Worm (Caenorhabditis elegans) whole organism, L2 larva: Measurements from ENCODE around the gene srh-99.

Experiments
- C34F6.9 ChIP-seq: fragments of 150-350 bp; optimal IDR thresholded peaks from 2 replicates; lab custom pipeline; 2014; ENCODE audit warnings: missing biosample characterization, missing genetic modification characterization
- R02D3.7 ChIP-seq: fragments of 150-350 bp; optimal IDR thresholded peaks from 2 replicates; lab custom pipeline; 2014; ENCODE audit warnings: missing biosample characterization, missing genetic modification characterization
- Y55F3AM.14 ChIP-seq: fragments of 200-800 bp; sonication (Bioruptor generic); optimal IDR thresholded peaks from 2 replicates; lab custom pipeline; 2018; ENCODE audit warnings: mild to moderate bottlenecking, missing genetic modification characterization, missing compliant biosample characterization
- ZK546.5 ChIP-seq: sonication (generic microtip); optimal IDR thresholded peaks from 2 replicates; lab custom pipeline; 2017; ENCODE audit warnings: missing biosample characterization, missing genetic modification characterization
- alr-1 ChIP-seq: fragments of 150-350 bp; optimal IDR thresholded peaks from 2 replicates; lab custom pipeline; 2014; ENCODE audit warnings: missing biosample characterization, missing genetic modification characterization
- ama-1 ChIP-seq: fragments of 150-350 bp; optimal IDR thresholded peaks from 2 replicates; lab custom pipeline; 2018; ENCODE audit warnings: inconsistent platforms
- blmp-1 ChIP-seq: sonication (generic microtip); optimal IDR thresholded peaks from 2 replicates; lab custom pipeline; 2017; ENCODE audit warnings: missing genetic modification characterization, mild to moderate bottlenecking, missing compliant biosample characterization, antibody characterized with exemption, moderate library complexity; ENCODE audit not compliant: insufficient read depth
- ceh-16 ChIP-seq: fragments of 150-350 bp; optimal IDR thresholded peaks from 2 replicates; lab custom pipeline; 2014; ENCODE audit warnings: missing biosample characterization, missing genetic modification characterization
- ceh-82 ChIP-seq: fragments of 150-350 bp; optimal IDR thresholded peaks from 2 replicates; lab custom pipeline; 2014; ENCODE audit warnings: missing biosample characterization, missing genetic modification characterization
- crh-2 ChIP-seq: sonication (generic microtip); optimal IDR thresholded peaks from 2 replicates; lab custom pipeline; 2017; ENCODE audit warnings: missing biosample characterization, missing genetic modification characterization
- egl-27 ChIP-seq: sonication (generic microtip); optimal IDR thresholded peaks from 3 replicates; lab custom pipeline; 2017; ENCODE audit warnings: missing biosample characterization, missing genetic modification reagents, missing genetic modification characterization
- elt-1 ChIP-seq: fragments of 150-350 bp; optimal IDR thresholded peaks from 2 replicates; lab custom pipeline; 2014; ENCODE audit warnings: missing biosample characterization, missing genetic modification characterization
- elt-3 ChIP-seq: sonication (generic microtip); optimal IDR thresholded peaks from 2 replicates; lab custom pipeline; 2017; ENCODE audit warnings: missing biosample characterization, missing genetic modification characterization
- gmeb-1 ChIP-seq: fragments of 150-350 bp; optimal IDR thresholded peaks from 2 replicates; lab custom pipeline; 2014; ENCODE audit warnings: missing biosample characterization, missing genetic modification characterization
- lin-13 ChIP-seq: fragments of 150-350 bp; optimal IDR thresholded peaks from 2 replicates; lab custom pipeline; 2014; ENCODE audit warnings: missing biosample characterization, missing genetic modification reagents, missing genetic modification characterization
- lin-39 ChIP-seq: fragments of 150-350 bp; optimal IDR thresholded peaks from 2 replicates; lab custom pipeline; 2014; ENCODE audit warnings: missing biosample characterization, missing genetic modification reagents, missing genetic modification characterization
- lsy-2 ChIP-seq, 2 experiments: fragments of 150-350 bp in 1 of 2; sonication (generic microtip) in 1 of 2; optimal IDR thresholded peaks; 2 replicates each; lab custom pipeline; 2014 to 2017; ENCODE audit warnings: missing biosample characterization in 2 of 2, missing genetic modification characterization in 2 of 2
- mab-5 ChIP-seq: fragments of 150-350 bp; optimal IDR thresholded peaks from 2 replicates; lab custom pipeline; 2014; ENCODE audit warnings: missing biosample characterization, missing genetic modification characterization
- mbf-1 ChIP-seq: sonication (generic microtip); optimal IDR thresholded peaks from 2 replicates; lab custom pipeline; 2017; ENCODE audit warnings: missing biosample characterization, missing genetic modification characterization
- mdl-1 ChIP-seq, 2 experiments: fragments of 150-350 bp in 1 of 2; sonication (generic microtip) in 1 of 2; optimal IDR thresholded peaks; 2 replicates each; lab custom pipeline; 2017; ENCODE audit warnings: missing biosample characterization in 2 of 2, missing genetic modification characterization in 2 of 2
- nhr-10 ChIP-seq: sonication (generic microtip); optimal IDR thresholded peaks from 2 replicates; lab custom pipeline; 2017; ENCODE audit warnings: missing biosample characterization, missing genetic modification characterization
- nhr-11 ChIP-seq: fragments of 150-350 bp; optimal IDR thresholded peaks from 2 replicates; lab custom pipeline; 2014; ENCODE audit warnings: missing biosample characterization, missing genetic modification characterization
- nhr-12 ChIP-seq: fragments of 150-350 bp; optimal IDR thresholded peaks from 2 replicates; lab custom pipeline; 2014; ENCODE audit warnings: missing biosample characterization, missing genetic modification characterization
- nhr-129 ChIP-seq: fragments of 150-350 bp; optimal IDR thresholded peaks from 2 replicates; lab custom pipeline; 2014; ENCODE audit warnings: missing biosample characterization, missing genetic modification characterization
- nhr-23 ChIP-seq: fragments of 150-350 bp; optimal IDR thresholded peaks from 2 replicates; lab custom pipeline; 2014; ENCODE audit warnings: missing biosample characterization, missing genetic modification reagents, missing genetic modification characterization
- nhr-25 ChIP-seq: fragments of 150-350 bp; sonication (generic microtip); optimal IDR thresholded peaks from 3 replicates; lab custom pipeline; 2014; ENCODE audit warnings: missing biosample characterization, missing genetic modification characterization
- nhr-77 ChIP-seq: fragments of 150-350 bp; optimal IDR thresholded peaks from 2 replicates; lab custom pipeline; 2014; ENCODE audit warnings: missing biosample characterization, missing genetic modification characterization
- peb-1 ChIP-seq: fragments of 150-350 bp; optimal IDR thresholded peaks from 2 replicates; lab custom pipeline; 2014; ENCODE audit warnings: missing biosample characterization, missing genetic modification characterization
- sem-4 ChIP-seq: fragments of 150-350 bp; optimal IDR thresholded peaks from 2 replicates; lab custom pipeline; 2014; ENCODE audit warnings: missing biosample characterization, missing genetic modification reagents, missing genetic modification characterization
- skn-1 ChIP-seq: sonication (generic microtip); optimal IDR thresholded peaks from 2 replicates; lab custom pipeline; 2017; ENCODE audit warnings: missing biosample characterization, missing genetic modification characterization
- sma-3 ChIP-seq: sonication (generic microtip); optimal IDR thresholded peaks from 2 replicates; lab custom pipeline; 2016; ENCODE audit warnings: missing genetic modification reagents, missing genetic modification characterization, missing compliant biosample characterization
- sma-9 ChIP-seq, 2 experiments: fragments of 150-350 bp in 1 of 2; sonication (generic microtip) in 1 of 2; optimal IDR thresholded peaks; 2 replicates each; lab custom pipeline; 2014 to 2016; ENCODE audit warnings: missing genetic modification characterization in 2 of 2, mild to moderate bottlenecking in 1 of 2, missing biosample characterization in 1 of 2, missing compliant biosample characterization in 1 of 2, missing genetic modification reagents in 1 of 2, moderate library complexity in 1 of 2
- unc-39 ChIP-seq: fragments of 150-350 bp; optimal IDR thresholded peaks from 2 replicates; lab custom pipeline; 2014; ENCODE audit warnings: missing biosample characterization, missing genetic modification characterization
- unc-55 ChIP-seq: fragments of 150-350 bp; sonication (generic microtip); optimal IDR thresholded peaks from 3 replicates; lab custom pipeline; 2014; ENCODE audit warnings: missing biosample characterization, missing genetic modification reagents, missing genetic modification characterization
- unc-62 ChIP-seq: fragments of 150-350 bp; optimal IDR thresholded peaks from 2 replicates; lab custom pipeline; 2014; ENCODE audit warnings: missing biosample characterization, missing genetic modification reagents, missing genetic modification characterization
- zag-1 ChIP-seq: fragments of 150-350 bp; optimal IDR thresholded peaks from 2 replicates; lab custom pipeline; 2014; ENCODE audit warnings: missing biosample characterization, missing genetic modification characterization
- ztf-1 ChIP-seq: fragments of 200-800 bp; sonication (Bioruptor generic); conservative IDR thresholded peaks from 2 replicates; pipeline ENCODE4 v1.3.6; 2022; ENCODE audit warnings: missing genetic modification characterization, missing compliant biosample characterization
- ztf-11 ChIP-seq: sonication (generic microtip); optimal IDR thresholded peaks from 2 replicates; lab custom pipeline; 2017; ENCODE audit warnings: missing biosample characterization, missing genetic modification characterization
- ztf-4 ChIP-seq: fragments of 150-350 bp; optimal IDR thresholded peaks from 2 replicates; lab custom pipeline; 2014; ENCODE audit warnings: missing biosample characterization, missing genetic modification characterization

srh-99 gene

DNA sequence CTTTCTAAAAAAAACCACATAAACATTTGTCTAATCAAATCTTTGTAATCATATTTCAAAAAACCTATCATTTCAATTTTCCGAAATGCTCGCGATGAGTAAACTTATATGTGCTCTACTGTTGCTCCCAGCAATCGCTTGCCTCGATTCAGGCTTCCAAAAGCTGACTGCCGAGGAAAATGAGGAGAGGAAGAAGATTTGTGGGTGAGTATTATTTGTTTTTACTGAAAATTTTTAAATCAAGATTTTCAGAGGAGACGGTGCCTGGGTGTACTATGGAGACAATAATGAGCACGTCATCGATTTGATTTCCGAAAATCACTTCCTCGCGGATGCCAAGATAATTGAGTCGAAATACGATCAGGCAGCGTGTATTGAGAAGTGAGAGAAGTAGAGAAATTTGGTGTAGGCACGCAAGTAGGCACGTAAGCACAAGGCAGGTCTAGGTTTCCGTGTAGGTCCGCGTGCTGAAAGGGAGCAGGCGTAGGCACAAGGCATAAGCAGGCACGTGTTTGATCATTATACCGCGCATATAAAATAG lies 7.9 kb upstream of the srh-99 start, which contains the start of gene C46E10.1:
TSS of gene C46E10.1 (plus strand) at position 51 of the 541 bp plus-strand sequence.
- TF ChIP-seq mab-5: no peak
- TF ChIP-seq lin-39 (tag; lab: Kevin White, UChicago): no peak
- TF ChIP-seq ceh-16 (tag; lab: Kevin White, UChicago): no peak
- TF ChIP-seq zag-1 (tag; lab: Kevin White, UChicago): no peak
- TF ChIP-seq nhr-25 (tag; lab: Kevin White, UChicago): no peak
- no peak for TF ChIP-seq ZK546.5 (tag; lab: Kevin White, UChicago)
- TF ChIP-seq R02D3.7 (tag; lab: Kevin White, UChicago): no peak
- TF ChIP-seq nhr-129 (tag; lab: Kevin White, UChicago): no peak
- no peak for TF ChIP-seq peb-1 (tag; lab: Kevin White, UChicago)
- TF ChIP-seq unc-55 (GFP tag; lab: Kevin White, UChicago): no peak
- TF ChIP-seq lin-13 (GFP tag; lab: Kevin White, UChicago): no peak

DNA sequence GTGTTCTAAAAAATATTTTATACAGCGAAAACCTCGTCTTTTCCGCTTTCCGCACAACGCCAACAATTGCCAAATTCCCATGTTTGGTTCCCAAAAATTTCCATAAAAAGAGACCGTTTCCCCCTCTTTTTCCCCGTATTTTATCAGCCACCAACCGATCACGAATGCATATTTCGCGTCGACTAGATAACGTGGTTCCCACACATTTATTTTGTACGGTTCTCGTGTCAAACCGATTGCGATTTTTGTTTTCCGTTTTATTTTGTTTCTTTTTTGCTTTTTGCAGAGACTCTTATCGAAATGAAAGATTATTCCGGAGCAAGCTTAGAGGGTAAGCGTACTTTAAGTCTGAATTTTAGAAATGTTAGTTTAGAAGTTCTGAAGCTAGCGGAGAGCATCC lies 4.7 kb upstream of the srh-99 start, which contains the start of gene C46E10.3:
TSS of gene C46E10.3 (plus strand) at position 301 of the 400 bp plus-strand sequence.
- no peak for TF ChIP-seq ztf-11 (tag; lab: Kevin White, UChicago)
- TF ChIP-seq nhr-12 (tag; lab: Kevin White, UChicago): no peak
- no peak for TF ChIP-seq sem-4 (tag; lab: Kevin White, UChicago)
- TF ChIP-seq nhr-10 (tag; lab: Kevin White, UChicago): no peak
- no peak for TF ChIP-seq elt-3 (tag; lab: Kevin White, UChicago)
- no peak for TF ChIP-seq Y55F3AM.14 (GFP tag; lab: Kevin White, UChicago)
- TF ChIP-seq ceh-82: no peak
- TF ChIP-seq ztf-4 (tag; lab: Kevin White, UChicago): no peak
- TF ChIP-seq ZK546.5 (tag; lab: Kevin White, UChicago): no peak
- TF ChIP-seq nhr-129 (tag; lab: Kevin White, UChicago): no peak
- no peak for TF ChIP-seq ceh-16 (tag; lab: Kevin White, UChicago)
- no peak for TF ChIP-seq mbf-1 (tag; lab: Kevin White, UChicago)
- TF ChIP-seq sma-3: no peak
- TF ChIP-seq ztf-1 (GFP tag; lab: Robert Waterston, UW): no peak
- TF ChIP-seq elt-1 (tag; lab: Kevin White, UChicago): no peak

DNA sequence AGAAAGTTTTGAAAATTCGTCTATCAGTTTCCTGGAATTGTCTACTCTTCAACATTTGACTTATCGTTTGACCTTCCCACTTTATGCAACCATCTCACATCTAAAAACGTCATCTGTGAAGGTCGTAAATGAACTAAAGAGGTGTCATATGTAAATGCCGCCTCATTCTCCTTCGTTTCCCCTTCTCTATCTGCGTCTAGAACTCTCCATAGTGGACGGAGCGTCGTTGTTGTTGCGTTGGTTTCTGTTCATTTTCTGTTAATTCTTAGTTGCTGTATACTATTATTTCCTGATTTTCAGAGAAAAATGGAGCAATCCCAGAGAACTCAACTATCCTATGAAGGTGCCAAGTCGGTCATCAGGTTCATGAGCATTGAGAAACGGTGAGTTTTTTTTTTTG lies 606 bp upstream of the srh-99 start, which contains the start of gene fbxc-52:
TSS of gene fbxc-52 (plus strand) at position 301 of the 400 bp plus-strand sequence.
- no peak for TF ChIP-seq crh-2
- no peak for TF ChIP-seq mdl-1 (tag; optimal IDR thresholded peaks at IDR 0.05; lab: Kevin White, UChicago)
- no peak for TF ChIP-seq sma-9 (GFP tag; optimal IDR thresholded peaks at IDR 0.05; lab: Kevin White, UChicago)
- no peak for TF ChIP-seq sma-9 (tag; optimal IDR thresholded peaks at IDR 0.05; lab: Kevin White, UChicago)
- TF ChIP-seq ama-1 (lab: Kevin White, UChicago): no peak
- no peak for TF ChIP-seq nhr-77 (tag; lab: Kevin White, UChicago)
- TF ChIP-seq nhr-23 (tag; lab: Kevin White, UChicago): no peak
- no peak for TF ChIP-seq elt-3 (tag; lab: Kevin White, UChicago)
- no peak for TF ChIP-seq egl-27 (tag; lab: Kevin White, UChicago)
- TF ChIP-seq ceh-16 (tag; lab: Kevin White, UChicago): no peak
- TF ChIP-seq skn-1 (tag; lab: Kevin White, UChicago): no peak
- TF ChIP-seq blmp-1 (tag; lab: Kevin White, UChicago): no peak
- no peak for TF ChIP-seq lsy-2 (tag; optimal IDR thresholded peaks at IDR 0.05; lab: Kevin White, UChicago)
- no peak for TF ChIP-seq ztf-11 (tag; lab: Kevin White, UChicago)
- TF ChIP-seq C34F6.9 (tag; lab: Kevin White, UChicago): no peak
- TF ChIP-seq nhr-10 (tag; lab: Kevin White, UChicago): no peak
- TF ChIP-seq Y55F3AM.14 (GFP tag; lab: Kevin White, UChicago): no peak
- no peak for TF ChIP-seq nhr-129 (tag; lab: Kevin White, UChicago)
- TF ChIP-seq alr-1 (tag; lab: Kevin White, UChicago): no peak

DNA sequence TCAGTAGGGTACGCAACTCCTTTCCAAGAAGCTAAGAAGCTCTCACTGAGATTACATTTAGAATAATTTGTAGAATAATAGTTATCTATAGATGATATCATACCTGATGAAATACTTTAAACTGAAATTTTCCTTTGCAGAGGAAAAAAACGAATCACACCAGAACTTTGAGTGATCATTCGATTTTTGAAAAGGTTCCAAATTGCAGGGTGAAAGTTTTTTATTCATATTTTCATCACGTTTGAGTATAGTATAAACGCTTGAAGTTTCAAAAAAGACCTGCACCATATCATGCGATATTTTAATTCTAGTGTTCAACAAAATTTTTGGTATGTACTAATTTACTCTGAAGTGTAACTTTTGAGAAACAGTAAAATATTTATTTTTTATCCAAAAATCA lies 1.8 kb downstream of the srh-99 start, which contains the start of gene srh-100:
TSS of gene srh-100 (minus strand) at position 101 of the 400 bp plus-strand sequence.
- TF ChIP-seq crh-2 (no peak), nhr-77 (tag; lab: Kevin White, UChicago) (no peak), ztf-4 (tag; lab: Kevin White, UChicago) (no peak), Y55F3AM.14 (GFP tag; lab: Kevin White, UChicago) (no peak), zag-1 (tag; lab: Kevin White, UChicago) (no peak), nhr-23 (tag; lab: Kevin White, UChicago) (no peak), skn-1 (tag; lab: Kevin White, UChicago) (no peak), unc-39 (tag; lab: Kevin White, UChicago) (no peak), gmeb-1 (tag; lab: Kevin White, UChicago) (no peak), unc-62 (no peak), nhr-12 (tag; lab: Kevin White, UChicago) (no peak), nhr-129 (tag; lab: Kevin White, UChicago) (no peak), egl-27 (tag; lab: Kevin White, UChicago) (no peak), nhr-11 (tag; lab: Kevin White, UChicago) (no peak)
